Fruit fly (Drosophila melanogaster) whole organism, pupa: ENCODE measurements around the gene CG14207.
A peak's percentile ranks its signal among the peaks of the same experiment; 100 is the strongest.

Source experiments
- CG12605 ChIP-seq: fragments of 200-800 bp; sonication (Bioruptor generic); IDR thresholded peaks from 2 replicates; pipeline ENCODE4 v1.3.6; 2022; ENCODE audit warnings: missing biosample characterization, missing genetic modification characterization
- CG13204 ChIP-seq: fragments of 200-800 bp; sonication (Bioruptor generic); optimal IDR thresholded peaks from 2 replicates; lab custom pipeline; 2018; ENCODE audit warnings: missing biosample characterization, mild to moderate bottlenecking, missing genetic modification characterization, moderate library complexity
- CG17806 ChIP-seq: fragments of 200-800 bp; sonication (Bioruptor generic); optimal IDR thresholded peaks from 2 replicates; lab custom pipeline; 2018; ENCODE audit warnings: missing biosample characterization, mild to moderate bottlenecking, missing genetic modification characterization, moderate library complexity
- CG32121 ChIP-seq: fragments of 200-800 bp; sonication (Bioruptor generic); IDR thresholded peaks from 2 replicates; pipeline ENCODE4 v1.3.6; 2022; ENCODE audit warnings: missing biosample characterization, missing genetic modification characterization
- CG4496 ChIP-seq: fragments of 200-800 bp; sonication (Bioruptor generic); IDR thresholded peaks from 3 replicates; pipeline ENCODE4 v1.3.6; 2022; ENCODE audit warnings: missing biosample characterization, missing genetic modification characterization
- CG8159 ChIP-seq: fragments of 200-800 bp; sonication (Bioruptor generic); optimal IDR thresholded peaks from 3 replicates; lab custom pipeline; 2018; ENCODE audit warnings: missing biosample characterization, mild to moderate bottlenecking, missing genetic modification characterization, moderate library complexity
- CG8301 ChIP-seq: fragments of 200-800 bp; sonication (Bioruptor generic); optimal IDR thresholded peaks from 2 replicates; lab custom pipeline; 2018; ENCODE audit warnings: missing biosample characterization, mild to moderate bottlenecking, missing genetic modification characterization
- D1 ChIP-seq: fragments of 200-800 bp; sonication (Bioruptor generic); optimal IDR thresholded peaks from 2 replicates; lab custom pipeline; 2018; ENCODE audit warnings: missing biosample characterization, mild to moderate bottlenecking, missing genetic modification characterization, moderate library complexity
- EcR ChIP-seq: fragments of 200-800 bp; sonication (Bioruptor generic); optimal IDR thresholded peaks from 3 replicates; lab custom pipeline; 2019; ENCODE audit warnings: missing biosample characterization, missing genetic modification characterization, mild to moderate bottlenecking, moderate library complexity, missing genetic modification reagents
- Ets98B ChIP-seq: fragments of 200-800 bp; sonication (Bioruptor generic); IDR thresholded peaks from 2 replicates; pipeline ENCODE4 v1.3.6; 2022; ENCODE audit warnings: missing biosample characterization, missing genetic modification characterization
- Pif1A ChIP-seq: fragments of 200-800 bp; sonication (Bioruptor generic); optimal IDR thresholded peaks from 3 replicates; lab custom pipeline; 2016; ENCODE audit warnings: missing biosample characterization, missing genetic modification characterization
- Snoo ChIP-seq: fragments of 200-800 bp; sonication (Bioruptor generic); optimal IDR thresholded peaks from 3 replicates; lab custom pipeline; 2017; ENCODE audit warnings: missing biosample characterization, mild to moderate bottlenecking, missing genetic modification characterization, inconsistent platforms
- rn ChIP-seq: fragments of 200-800 bp; sonication (Bioruptor generic); IDR thresholded peaks from 2 replicates; pipeline ENCODE4 v1.3.6; 2022; ENCODE audit warnings: missing biosample characterization, missing genetic modification characterization

- TF ChIP-seq EcR (GFP tag; lab: Kevin White, UChicago), result no peak
- TF ChIP-seq D1 (tag; lab: Kevin White, UChicago), result no peak
- TF ChIP-seq CG17806 (tag; lab: Kevin White, UChicago), result peak; percentile 77
- peak; percentile 72 for TF ChIP-seq CG8159 (tag; lab: Kevin White, UChicago)
- peak; percentile 83 for TF ChIP-seq CG8301 (tag; lab: Kevin White, UChicago)
- TF ChIP-seq CG13204 (GFP tag; lab: Kevin White, UChicago), result peak; percentile 15
- peak; percentile 82 for TF ChIP-seq CG32121 (GFP tag; lab: Robert Waterston, UW)
- TF ChIP-seq Pif1A, result peak; percentile 72
- TF ChIP-seq Ets98B (GFP tag; lab: Robert Waterston, UW), result peak; percentile 89
- peak; percentile 92 for TF ChIP-seq CG4496 (GFP tag; lab: Robert Waterston, UW)
- TF ChIP-seq CG12605, result peak; percentile 72
- peak; percentile 72 for TF ChIP-seq Snoo
- peak; percentile 59 for TF ChIP-seq rn (GFP tag; lab: Robert Waterston, UW)
Observed at dm6 chrX:19603953-19604352, 1.0 kb upstream of the CG14207 start.
